Fruit fly (Drosophila melanogaster) whole organism, embryonic: Measurements from ENCODE around the gene CG12347.

ENCODE experiments used
- ATbp ChIP-seq: fragments of 200-800 bp; sonication (Bioruptor generic); optimal IDR thresholded peaks from 2 replicates; lab custom pipeline; 2017; ENCODE audit warnings: missing biosample characterization, mild to moderate bottlenecking, missing genetic modification characterization, missing genetic modification reagents
- Bteb2 ChIP-seq: fragments of 200-800 bp; sonication (Bioruptor generic); optimal IDR thresholded peaks from 2 replicates; lab custom pipeline; 2016; ENCODE audit warnings: missing biosample characterization, missing genetic modification characterization
- CG12071 ChIP-seq: fragments of 200-800 bp; sonication (Bioruptor generic); optimal IDR thresholded peaks from 3 replicates; lab custom pipeline; 2018; ENCODE audit warnings: missing biosample characterization, mild to moderate bottlenecking, missing genetic modification characterization
- CG15601 ChIP-seq: fragments of 200-800 bp; sonication (Bioruptor generic); optimal IDR thresholded peaks from 3 replicates; lab custom pipeline; 2019; ENCODE audit warnings: missing biosample characterization, mild to moderate bottlenecking, missing genetic modification characterization, moderate library complexity
- CG16813 ChIP-seq: fragments of 200-800 bp; sonication (Bioruptor generic); IDR thresholded peaks from 3 replicates; pipeline ENCODE4 v1.3.6; 2022; ENCODE audit warnings: missing biosample characterization, missing genetic modification characterization; ENCODE audit not compliant: partially characterized antibody
- CG16815 ChIP-seq: fragments of 200-800 bp; sonication (Bioruptor generic); optimal IDR thresholded peaks from 3 replicates; lab custom pipeline; 2017; ENCODE audit warnings: missing biosample characterization, mild to moderate bottlenecking, missing genetic modification characterization
- CG17359 ChIP-seq: fragments of 200-800 bp; sonication (Bioruptor generic); optimal IDR thresholded peaks from 3 replicates; lab custom pipeline; 2018; ENCODE audit warnings: missing biosample characterization, mild to moderate bottlenecking, missing genetic modification characterization, moderate library complexity
- CG17829 ChIP-seq: fragments of 200-800 bp; optimal IDR thresholded peaks from 2 replicates; lab custom pipeline; 2019; ENCODE audit warnings: missing biosample characterization, mild to moderate bottlenecking, missing genetic modification characterization, moderate library complexity
- CG18011 ChIP-seq: fragments of 200-800 bp; sonication (Bioruptor generic); optimal IDR thresholded peaks from 2 replicates; lab custom pipeline; 2017; ENCODE audit warnings: missing biosample characterization, missing genetic modification characterization, mild to moderate bottlenecking, moderate library complexity, missing genotype
- CG2875 ChIP-seq: fragments of 200-800 bp; sonication (Bioruptor generic); optimal IDR thresholded peaks from 2 replicates; lab custom pipeline; 2017; ENCODE audit warnings: missing biosample characterization, mild to moderate bottlenecking, missing genetic modification characterization, missing genetic modification reagents
- CG31365 ChIP-seq: fragments of 200-800 bp; sonication (Bioruptor generic); optimal IDR thresholded peaks from 2 replicates; lab custom pipeline; 2018; ENCODE audit warnings: missing biosample characterization, mild to moderate bottlenecking, missing genetic modification characterization
- CG31388 ChIP-seq: fragments of 200-800 bp; sonication (Bioruptor generic); optimal IDR thresholded peaks from 2 replicates; lab custom pipeline; 2016; ENCODE audit warnings: missing biosample characterization, missing genetic modification characterization
- CG3847 ChIP-seq: fragments of 200-800 bp; sonication (Bioruptor generic); IDR thresholded peaks from 2 replicates; pipeline ENCODE4 v1.3.6; 2022; ENCODE audit warnings: missing biosample characterization, missing genetic modification characterization
- CG6683 ChIP-seq: fragments of 200-800 bp; sonication (Bioruptor generic); optimal IDR thresholded peaks from 2 replicates; lab custom pipeline; 2017; ENCODE audit warnings: missing biosample characterization, mild to moderate bottlenecking, missing genetic modification characterization, missing genetic modification reagents
- CG8089 ChIP-seq: fragments of 200-800 bp; sonication (Bioruptor generic); optimal IDR thresholded peaks from 3 replicates; lab custom pipeline; 2016; ENCODE audit warnings: missing biosample characterization, missing genetic modification characterization
- Fer2 ChIP-seq: fragments of 200-800 bp; sonication (Bioruptor generic); optimal IDR thresholded peaks from 2 replicates; lab custom pipeline; 2018; ENCODE audit warnings: missing biosample characterization, mild to moderate bottlenecking, missing genetic modification characterization, moderate library complexity
- HLH4C ChIP-seq: fragments of 200-800 bp; sonication (Bioruptor generic); IDR thresholded peaks from 3 replicates; pipeline ENCODE4 v1.3.6; 2022; ENCODE audit warnings: missing biosample characterization, missing genetic modification characterization; ENCODE audit not compliant: partially characterized antibody
- Lim3 ChIP-seq: fragments of 200-800 bp; sonication (Bioruptor generic); IDR thresholded peaks from 2 replicates; pipeline ENCODE4 v1.3.6; 2022; ENCODE audit warnings: missing biosample characterization, missing genetic modification characterization
- Mrtf ChIP-seq: fragments of 200-800 bp; sonication (Bioruptor generic); IDR thresholded peaks from 3 replicates; pipeline ENCODE4 v1.3.6; 2022; ENCODE audit warnings: missing biosample characterization, missing genetic modification characterization
- Nf-YA ChIP-seq: fragments of 200-800 bp; sonication (Bioruptor generic); IDR thresholded peaks from 2 replicates; pipeline ENCODE4 v1.3.6; 2022; ENCODE audit warnings: missing biosample characterization, missing genetic modification characterization
- Ssrp ChIP-seq: fragments of 200-800 bp; sonication (Bioruptor generic); optimal IDR thresholded peaks from 2 replicates; lab custom pipeline; 2018; ENCODE audit warnings: missing biosample characterization, mild to moderate bottlenecking, missing genetic modification characterization, moderate library complexity
- TFAM ChIP-seq: fragments of 200-800 bp; sonication (Bioruptor generic); optimal IDR thresholded peaks from 2 replicates; lab custom pipeline; 2017; ENCODE audit warnings: missing biosample characterization, missing genetic modification characterization, inconsistent platforms
- bab2 ChIP-seq: fragments of 200-800 bp; sonication (Bioruptor generic); optimal IDR thresholded peaks from 2 replicates; lab custom pipeline; 2016; ENCODE audit warnings: missing biosample characterization, missing genetic modification characterization
- br ChIP-seq: fragments of >200 bp; optimal IDR thresholded peaks from 2 replicates; lab custom pipeline; 2017
- caup ChIP-seq: fragments of 200-800 bp; sonication (Bioruptor generic); optimal IDR thresholded peaks from 3 replicates; lab custom pipeline; 2017; ENCODE audit warnings: missing biosample characterization, mild to moderate bottlenecking, missing genetic modification characterization, moderate library complexity; ENCODE audit not compliant: severe bottlenecking
- dan ChIP-seq: fragments of 200-800 bp; sonication (Bioruptor generic); IDR thresholded peaks from 2 replicates; pipeline ENCODE4 v1.3.6; 2022; ENCODE audit warnings: missing biosample characterization, missing genetic modification characterization
- dm ChIP-seq: fragments of 200-800 bp; sonication (Bioruptor generic); optimal IDR thresholded peaks from 3 replicates; lab custom pipeline; 2016; ENCODE audit warnings: missing biosample characterization, missing genetic modification characterization
- dpn ChIP-seq, 2 experiments: fragments of 200-800 bp; sonication (Bioruptor generic); optimal IDR thresholded peaks; 3 replicates each; lab custom pipeline; 2016; ENCODE audit warnings: missing biosample characterization in 2 of 2, missing genetic modification characterization in 2 of 2
- emc ChIP-seq: fragments of 200-800 bp; sonication (Bioruptor generic); optimal IDR thresholded peaks from 2 replicates; lab custom pipeline; 2016; ENCODE audit warnings: missing biosample characterization, missing genetic modification characterization
- en ChIP-seq: fragments of 200-800 bp; sonication (Bioruptor generic); optimal IDR thresholded peaks from 2 replicates; lab custom pipeline; 2016; ENCODE audit warnings: missing biosample characterization, missing genetic modification characterization
- eve ChIP-seq, 2 experiments: fragments of >200 bp; optimal IDR thresholded peaks; 2 replicates each; lab custom pipeline; 2017; ENCODE audit warnings: missing biosample characterization in 2 of 2, missing genetic modification characterization in 2 of 2
- ewg ChIP-seq: fragments of 200-800 bp; sonication (Bioruptor generic); optimal IDR thresholded peaks from 3 replicates; lab custom pipeline; 2017; ENCODE audit warnings: mild to moderate bottlenecking, missing biosample characterization, missing genetic modification reagents, missing genetic modification characterization
- gem ChIP-seq: fragments of 200-800 bp; sonication (Bioruptor generic); optimal IDR thresholded peaks from 2 replicates; lab custom pipeline; 2019; ENCODE audit warnings: missing biosample characterization, mild to moderate bottlenecking, missing genetic modification characterization, moderate library complexity
- kni ChIP-seq: fragments of 200-800 bp; sonication (Bioruptor generic); optimal IDR thresholded peaks from 3 replicates; lab custom pipeline; 2017; ENCODE audit warnings: mild to moderate bottlenecking, missing biosample characterization, missing genetic modification reagents, missing genetic modification characterization
- lilli ChIP-seq: fragments of 200-800 bp; sonication (Bioruptor generic); optimal IDR thresholded peaks from 3 replicates; lab custom pipeline; 2016; ENCODE audit warnings: missing biosample characterization, missing genetic modification characterization
- oc ChIP-seq: fragments of 200-800 bp; sonication (Bioruptor generic); optimal IDR thresholded peaks from 2 replicates; lab custom pipeline; 2018; ENCODE audit warnings: missing biosample characterization, mild to moderate bottlenecking, missing genetic modification characterization, moderate library complexity
- onecut ChIP-seq: fragments of 200-800 bp; sonication (Bioruptor generic); IDR thresholded peaks from 2 replicates; pipeline ENCODE4 v1.3.6; 2022; ENCODE audit warnings: missing biosample characterization, missing genetic modification characterization
- pan ChIP-seq, 4 experiments: fragments of >200 bp in 3 of 4; fragments of 200-800 bp in 1 of 4; sonication (Bioruptor generic) in 1 of 4; optimal IDR thresholded peaks in 3 of 4; IDR thresholded peaks in 1 of 4; 2 replicates each; pipeline versions ENCODE4 v1.3.6 to Lab custom; 2017 to 2022; ENCODE audit warnings: missing biosample characterization in 2 of 4, missing genetic modification characterization in 2 of 4, mixed read lengths in 1 of 4
- pita ChIP-seq: fragments of 200-800 bp; sonication (Bioruptor generic); optimal IDR thresholded peaks from 2 replicates; lab custom pipeline; 2017; ENCODE audit warnings: missing biosample characterization, mild to moderate bottlenecking, missing genetic modification characterization
- prd ChIP-seq, 3 experiments: fragments of >200 bp in 2 of 3; fragments of 200-800 bp in 1 of 3; sonication (Bioruptor generic) in 1 of 3; optimal IDR thresholded peaks in 2 of 3; IDR thresholded peaks in 1 of 3; 2 replicates in 2 of 3; 3 replicates in 1 of 3; pipeline versions ENCODE4 v1.3.6 to Lab custom; 2017 to 2022; ENCODE audit warnings: missing biosample characterization in 1 of 3, missing genetic modification characterization in 1 of 3
- psq ChIP-seq: fragments of 200-800 bp; sonication (Bioruptor generic); optimal IDR thresholded peaks from 2 replicates; lab custom pipeline; 2017; ENCODE audit warnings: missing biosample characterization, missing genetic modification characterization
- rib ChIP-seq: fragments of 200-800 bp; sonication (Bioruptor generic); IDR thresholded peaks from 2 replicates; pipeline ENCODE4 v1.3.6; 2022; ENCODE audit warnings: missing biosample characterization, missing genetic modification characterization
- run ChIP-seq: fragments of 200-800 bp; sonication (Bioruptor generic); optimal IDR thresholded peaks from 3 replicates; lab custom pipeline; 2018; ENCODE audit warnings: missing biosample characterization, mild to moderate bottlenecking, missing genetic modification characterization
- slp2 ChIP-seq: fragments of 200-800 bp; sonication (Bioruptor generic); optimal IDR thresholded peaks from 2 replicates; lab custom pipeline; 2016; ENCODE audit warnings: missing biosample characterization, missing genetic modification characterization
- twi ChIP-seq: fragments of 200-800 bp; optimal IDR thresholded peaks from 2 replicates; lab custom pipeline; 2019; ENCODE audit warnings: missing biosample characterization, mild to moderate bottlenecking, missing genetic modification characterization, moderate library complexity
- vvl ChIP-seq: fragments of 200-800 bp; sonication (Bioruptor generic); IDR thresholded peaks from 2 replicates; pipeline ENCODE4 v1.3.6; 2022; ENCODE audit warnings: missing biosample characterization, missing genetic modification characterization
- wdn ChIP-seq: fragments of 200-800 bp; sonication (Bioruptor generic); IDR thresholded peaks from 2 replicates; pipeline ENCODE4 v1.3.6; 2022; ENCODE audit warnings: missing biosample characterization, missing genetic modification characterization
- wor ChIP-seq: fragments of 200-800 bp; sonication (Bioruptor generic); IDR thresholded peaks from 2 replicates; pipeline ENCODE4 v1.3.6; 2022; ENCODE audit warnings: missing biosample characterization, missing genetic modification characterization

CG12347 gene

DNA sequence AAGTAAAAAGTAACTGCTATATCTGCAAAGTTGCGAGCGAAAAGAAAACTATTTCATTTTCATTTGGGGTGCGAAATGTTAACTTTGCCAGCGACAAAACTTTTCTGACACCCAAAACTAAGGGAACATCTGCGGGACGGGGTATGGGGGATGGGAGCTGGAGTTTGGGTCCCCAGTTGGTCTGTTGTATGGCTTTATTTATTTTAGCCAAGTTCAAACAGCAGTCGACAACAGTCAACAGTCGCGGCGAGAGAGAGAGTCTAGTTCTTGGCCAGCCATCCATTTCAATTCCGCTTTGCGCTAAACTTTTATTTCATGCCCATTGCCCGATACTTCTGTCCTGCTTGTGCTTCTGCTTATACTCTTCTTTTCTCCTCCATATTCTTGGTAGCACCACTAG, 39.5 kb downstream of the CG12347 start (continued):
- TF ChIP-seq kni (GFP tag; lab: Kevin White, UChicago): peak; percentile 38

DNA sequence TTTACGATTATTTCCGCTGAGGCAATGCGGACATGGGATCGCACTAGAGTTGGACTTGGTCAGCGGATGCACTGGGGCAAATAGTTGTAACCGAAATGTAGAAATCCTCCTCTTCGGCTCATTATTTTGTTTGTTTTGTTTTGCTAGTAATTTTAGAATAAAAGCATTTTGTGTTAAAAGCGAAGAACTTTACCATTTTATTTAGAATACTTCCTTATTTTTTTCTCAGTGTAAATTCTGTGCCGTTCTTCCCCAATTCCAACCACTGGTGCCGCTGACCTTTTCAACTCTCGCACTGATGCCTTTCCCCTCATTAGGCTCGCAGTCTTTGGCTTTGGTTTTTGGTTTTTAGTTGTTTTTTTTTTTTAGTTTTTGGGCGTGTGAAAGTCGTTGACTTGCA, 40.0 kb downstream of the CG12347 start:
- TF ChIP-seq Bteb2 (GFP tag; lab: Kevin White, UChicago) (no peak), CG16813 (GFP tag; lab: Robert Waterston, UW) (no peak), CG16815 (GFP tag; lab: Kevin White, UChicago) (peak; percentile 49), CG31388 (no peak), prd (optimal IDR thresholded peaks at IDR 0.05; lab: Kevin White, UChicago) (no peak), prd (GFP tag; IDR thresholded peaks at IDR 0.05; lab: Robert Waterston, UW) (peak; percentile 56; the same call in 2 of the 3 replicates), CG6683 (no peak), oc (no peak), Fer2 (tag; lab: Kevin White, UChicago) (no peak), slp2 (GFP tag; lab: Kevin White, UChicago) (peak; percentile 4), CG3847 (GFP tag; lab: Robert Waterston, UW) (0 out of 2 replicates have a peak, but pooled peaks have one; percentile 25), CG17359 (peak; percentile 36), CG12071 (GFP tag; lab: Kevin White, UChicago) (no peak), rib (GFP tag; lab: Robert Waterston, UW) (no peak), gem (tag; lab: Kevin White, UChicago) (peak; percentile 70), wdn (GFP tag; lab: Robert Waterston, UW) (no peak), caup (GFP tag; lab: Kevin White, UChicago) (no peak), en (GFP tag; lab: Kevin White, UChicago) (peak; percentile 32), br (lab: Kevin White, UChicago) (no peak), CG2875 (GFP tag; lab: Kevin White, UChicago) (peak; percentile 5), dpn (GFP tag; optimal IDR thresholded peaks at IDR 0.05; lab: Kevin White, UChicago) (peak; percentile 33 to 35), eve (GFP tag; optimal IDR thresholded peaks at IDR 0.05; lab: Kevin White, UChicago) (peak in 1 of 2 experiments; percentile 30), emc (no peak), CG17829 (tag; lab: Kevin White, UChicago) (peak; percentile 67), onecut (GFP tag; lab: Robert Waterston, UW) (peak; percentile 15; the same call in 1 of the 2 replicates), Mrtf (no peak), CG15601 (peak; percentile 44), wor (GFP tag; lab: Robert Waterston, UW) (no peak), ATbp (GFP tag; lab: Kevin White, UChicago) (no peak), run (tag; lab: Kevin White, UChicago) (no peak), TFAM (GFP tag; lab: Kevin White, UChicago) (no peak), HLH4C (no peak), lilli (GFP tag; lab: Kevin White, UChicago) (peak; percentile 54), ewg (GFP tag; lab: Kevin White, UChicago) (no peak), psq (GFP tag; lab: Kevin White, UChicago) (peak; percentile 5), Nf-YA (GFP tag; lab: Robert Waterston, UW) (no peak), CG18011 (GFP tag; lab: Kevin White, UChicago) (no peak), dm (peak; percentile 28), CG31365 (tag; lab: Kevin White, UChicago) (no peak), vvl (GFP tag; lab: Robert Waterston, UW) (peak; percentile 73), Lim3 (GFP tag; lab: Robert Waterston, UW) (no peak), CG8089 (peak; percentile 21), pita (no peak), pan (optimal IDR thresholded peaks at IDR 0.05; lab: Kevin White, UChicago) (no peak), pan (GFP tag; optimal IDR thresholded peaks at IDR 0.05 in 1 of 2, IDR thresholded peaks at IDR 0.05 in 1 of 2) (no peak), bab2 (peak; percentile 15), Ssrp (peak; percentile 57), dan (GFP tag; lab: Robert Waterston, UW) (no peak; the same call in 1 of the 2 replicates), twi (tag; lab: Kevin White, UChicago) (no peak)
